Worm (Caenorhabditis elegans): Measurements from ENCODE around the gene nspc-10.
"Not testable (repeated sequence)": the region's sequence is repeated elsewhere in the genome, so short reads cannot be mapped to it uniquely, and the experiment has no call there.

The nspc-10 gene

DNA sequence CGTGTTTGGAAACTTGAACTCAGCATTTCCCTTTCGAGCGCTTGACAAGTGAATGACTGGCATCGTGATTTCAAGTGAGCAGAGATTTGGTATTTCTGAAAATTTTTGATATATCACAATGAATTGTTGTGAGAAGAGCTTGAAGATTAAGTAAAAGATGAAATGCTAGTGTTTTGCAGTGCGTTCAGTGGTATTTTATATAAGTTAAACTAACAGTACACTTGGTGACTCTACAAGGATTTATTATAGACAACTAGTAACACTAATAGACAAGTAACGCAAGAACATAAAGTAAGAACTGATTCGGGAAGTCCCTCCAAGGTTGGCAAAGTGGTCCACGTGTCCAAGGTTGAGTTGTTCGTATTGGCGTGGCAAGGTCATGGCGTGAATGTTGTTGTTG lies 40.7 kb upstream of the nspc-10 start, which contains the start of gene dot-1.3:
Gene dot-1.3, minus strand, starts transcription at position 101 of the 400 bp plus-strand sequence.
- not testable (repeated sequence) for TF ChIP-seq unc-39, fkh-2, nhr-237 (tag; optimal IDR thresholded peaks at IDR 0.05)

ce11 chrX:12304231-12304630 lies 39.2 kb upstream of the nspc-10 start:
- TF ChIP-seq sea-2 (GFP tag; optimal IDR thresholded peaks at IDR 0.05) (no peak), nhr-237 (tag; optimal IDR thresholded peaks at IDR 0.05) (no peak), nfya-1 (tag; optimal IDR thresholded peaks at IDR 0.05; ENCODE audit: insufficient read depth) (no peak), ama-1 (optimal IDR thresholded peaks at IDR 0.05) (no peak), pha-4 (tag; optimal IDR thresholded peaks at IDR 0.05) (no peak), nhr-12 (tag; optimal IDR thresholded peaks at IDR 0.05) (no peak)

DNA sequence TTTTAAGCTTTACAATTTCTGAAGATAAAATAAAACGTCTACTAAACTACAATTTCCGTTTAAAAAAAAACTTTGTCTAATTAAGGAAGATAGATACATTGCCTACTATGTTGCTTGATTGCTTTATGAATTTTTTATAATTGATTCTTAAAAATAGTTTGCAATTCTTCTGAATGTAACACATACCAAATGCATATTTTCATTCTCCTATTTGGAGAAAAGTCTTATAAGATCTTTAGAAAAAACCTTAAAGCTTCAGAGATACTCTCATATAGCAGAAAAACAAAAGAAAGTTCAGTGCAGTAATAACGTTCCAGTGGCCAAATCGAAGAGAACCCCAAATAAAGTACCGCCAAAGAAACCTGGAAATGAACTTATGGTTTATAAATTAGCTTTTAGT lies 36.8 kb upstream of the nspc-10 start, which contains the start of gene phf-32:
Gene phf-32, plus strand, starts transcription at position 301 of the 400 bp plus-strand sequence.
- TF ChIP-seq ceh-9 (tag; optimal IDR thresholded peaks at IDR 0.05) (no peak), aly-2 (tag; optimal IDR thresholded peaks at IDR 0.05) (no peak), sea-2 (GFP tag; optimal IDR thresholded peaks at IDR 0.05) (no peak), nfya-1 (tag; optimal IDR thresholded peaks at IDR 0.05; ENCODE audit: insufficient read depth) (no peak)

DNA sequence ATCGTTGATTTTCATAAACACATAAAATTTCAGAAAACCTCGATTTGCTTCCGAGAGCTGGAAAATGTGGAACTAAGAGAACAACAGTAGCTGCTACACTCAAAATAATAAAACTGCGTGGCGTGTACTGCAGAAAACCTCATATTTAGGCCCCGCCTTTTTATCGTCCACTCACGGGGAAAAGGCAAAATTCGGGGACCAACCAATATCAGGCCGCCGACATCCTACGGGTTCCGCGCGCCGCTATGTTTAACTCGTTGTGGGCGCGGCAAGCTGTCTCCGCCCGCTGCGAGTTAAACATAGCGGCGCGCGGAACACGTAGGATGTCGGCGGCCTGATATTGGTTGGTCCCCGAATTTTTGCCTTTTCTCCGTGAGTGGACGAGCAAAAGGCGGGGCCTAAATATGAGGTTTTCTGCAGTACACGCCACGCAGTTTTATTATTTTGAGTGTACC lies 35.3 kb upstream of the nspc-10 start, which contains the start of gene F17A2.16:
Gene F17A2.16, plus strand, starts transcription at position 405 of the 455 bp plus-strand sequence.
- TF ChIP-seq pqm-1, jun-1, ceh-82 (tag; optimal IDR thresholded peaks at IDR 0.05): not testable (repeated sequence)

ce11 chrX:12313779-12314178 lies 29.6 kb upstream of the nspc-10 start:
- no peak for TF ChIP-seq elt-2 (tag; optimal IDR thresholded peaks at IDR 0.05)
- TF ChIP-seq nfya-1 (tag; optimal IDR thresholded peaks at IDR 0.05; ENCODE audit: insufficient read depth): no peak
- TF ChIP-seq pha-4 (tag; optimal IDR thresholded peaks at IDR 0.05): no peak
- TF ChIP-seq nhr-43 (tag; optimal IDR thresholded peaks at IDR 0.05; ENCODE audit: poor library complexity, severe bottlenecking): no peak
- TF ChIP-seq ZK546.5 (tag; optimal IDR thresholded peaks at IDR 0.05): no peak
- TF ChIP-seq ceh-28 (tag; optimal IDR thresholded peaks at IDR 0.05): no peak

DNA sequence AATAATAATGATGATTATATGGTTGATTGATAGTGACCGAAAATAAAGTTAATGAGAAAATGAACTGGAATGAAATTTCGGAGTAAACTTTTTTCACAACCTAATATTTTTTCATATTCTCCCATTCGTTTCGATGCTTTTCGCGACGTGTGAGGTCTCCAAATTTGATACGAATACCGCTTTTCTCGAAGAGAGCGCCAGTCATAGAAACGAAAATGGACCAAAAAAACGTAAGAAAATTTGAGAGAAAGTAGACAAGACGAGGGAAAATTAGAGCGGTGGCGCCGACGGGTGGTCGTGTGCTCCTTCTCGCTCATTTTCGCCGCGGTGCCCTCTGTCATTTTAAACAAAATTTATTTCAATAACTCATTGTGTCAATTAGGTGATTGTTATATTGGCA lies 29.0 kb upstream of the nspc-10 start:
- TF ChIP-seq lin-15B (tag; optimal IDR thresholded peaks at IDR 0.05): no peak
- no peak for TF ChIP-seq egl-27 (tag; optimal IDR thresholded peaks at IDR 0.05)
- TF ChIP-seq nhr-11 (tag; optimal IDR thresholded peaks at IDR 0.05): no peak
- TF ChIP-seq snpc-4 (tag; optimal IDR thresholded peaks at IDR 0.05): no peak
- TF ChIP-seq R02D3.7 (tag; optimal IDR thresholded peaks at IDR 0.05): no peak
- no peak for TF ChIP-seq mdl-1 (tag; optimal IDR thresholded peaks at IDR 0.05)
- TF ChIP-seq egl-5 (tag; optimal IDR thresholded peaks at IDR 0.05): no peak
- no peak for TF ChIP-seq lsy-12 (tag; optimal IDR thresholded peaks at IDR 0.05)
- TF ChIP-seq ZK546.5 (tag; optimal IDR thresholded peaks at IDR 0.05): no peak
- TF ChIP-seq nhr-43 (tag; optimal IDR thresholded peaks at IDR 0.05; ENCODE audit: poor library complexity, severe bottlenecking): no peak
- no peak for TF ChIP-seq ama-1 (optimal IDR thresholded peaks at IDR 0.05)
- TF ChIP-seq fkh-10 (GFP tag; optimal IDR thresholded peaks at IDR 0.05): no peak

ce11 chrX:12315268-12315667 lies 28.1 kb upstream of the nspc-10 start, which contains the start of gene xtr-2:
TSS of gene xtr-2 (plus strand) at chrX:12315568.
- TF ChIP-seq lin-15B (tag; optimal IDR thresholded peaks at IDR 0.05) (no peak), eor-1 (tag; optimal IDR thresholded peaks at IDR 0.05) (no peak), mdl-1 (tag; optimal IDR thresholded peaks at IDR 0.05) (no peak), ceh-28 (tag; optimal IDR thresholded peaks at IDR 0.05) (no peak), nhr-12 (tag; optimal IDR thresholded peaks at IDR 0.05) (no peak), mml-1 (tag; optimal IDR thresholded peaks at IDR 0.05) (no peak), nhr-76 (tag; optimal IDR thresholded peaks at IDR 0.05) (no peak), pha-4 (tag; optimal IDR thresholded peaks at IDR 0.05) (no peak), nhr-67 (tag; optimal IDR thresholded peaks at IDR 0.05) (no peak), nhr-28 (tag; optimal IDR thresholded peaks at IDR 0.05) (no peak), ztf-11 (tag; optimal IDR thresholded peaks at IDR 0.05) (no peak), nhr-77 (tag; optimal IDR thresholded peaks at IDR 0.05) (no peak), nhr-11 (tag; optimal IDR thresholded peaks at IDR 0.05) (no peak), daf-12 (tag; optimal IDR thresholded peaks at IDR 0.05) (no peak), ceh-82 (tag; optimal IDR thresholded peaks at IDR 0.05) (no peak), hmg-11 (tag; optimal IDR thresholded peaks at IDR 0.05) (no peak), egl-5 (tag; optimal IDR thresholded peaks at IDR 0.05) (no peak)
